Worm (Caenorhabditis elegans): Measurements from ENCODE around the gene F35A5.5.

ce11 chrX:3781040-3781439, 14.5 kb downstream of the F35A5.5 start, which contains the start of gene marg-1:
- TF ChIP-seq R02D3.7 (tag; optimal IDR thresholded peaks at IDR 0.05) (no peak), egl-27 (tag; optimal IDR thresholded peaks at IDR 0.05) (no peak), lin-39 (tag; optimal IDR thresholded peaks at IDR 0.05) (no peak), mdl-1 (tag; optimal IDR thresholded peaks at IDR 0.05) (no peak), elt-3 (tag; optimal IDR thresholded peaks at IDR 0.05) (no peak), ama-1 (optimal IDR thresholded peaks at IDR 0.05) (no peak), zag-1 (tag; optimal IDR thresholded peaks at IDR 0.05) (no peak)
